Worm (Caenorhabditis elegans) whole organism, mixed stage, embryonic: ENCODE results near the gene srh-287.

Experiments
- M03D4.4 ChIP-seq: sonication (generic microtip); optimal IDR thresholded peaks from 2 replicates; lab custom pipeline; 2017; ENCODE audit warnings: mild to moderate bottlenecking, missing genetic modification characterization, missing compliant biosample characterization
- ceh-83 ChIP-seq: fragments of 200-800 bp; sonication (Bioruptor generic); optimal IDR thresholded peaks from 2 replicates; lab custom pipeline; 2018; ENCODE audit warnings: mild to moderate bottlenecking, missing genetic modification characterization, missing compliant biosample characterization
- ces-1 ChIP-seq: fragments of 150-350 bp; optimal IDR thresholded peaks from 2 replicates; lab custom pipeline; 2014; ENCODE audit warnings: missing biosample characterization, missing genetic modification reagents, missing genetic modification characterization
- elt-3 ChIP-seq: fragments of 150-350 bp; optimal IDR thresholded peaks from 2 replicates; lab custom pipeline; 2014; ENCODE audit warnings: missing biosample characterization, missing genetic modification characterization
- hlh-1 ChIP-seq: fragments of 150-350 bp; optimal IDR thresholded peaks from 2 replicates; lab custom pipeline; 2014; ENCODE audit warnings: missing biosample characterization, missing genetic modification reagents, missing genetic modification characterization
- pha-4 ChIP-seq: fragments of 150-350 bp; optimal IDR thresholded peaks from 2 replicates; lab custom pipeline; 2018; ENCODE audit warnings: missing biosample characterization, missing genetic modification reagents, missing genetic modification characterization
- tbx-8 ChIP-seq: fragments of 200-800 bp; sonication (Bioruptor generic); optimal IDR thresholded peaks from 2 replicates; lab custom pipeline; 2018; ENCODE audit warnings: mild to moderate bottlenecking, missing genetic modification characterization, moderate library complexity, missing compliant biosample characterization
- unc-120 ChIP-seq: sonication (generic microtip); optimal IDR thresholded peaks from 2 replicates; lab custom pipeline; 2017; ENCODE audit warnings: missing genetic modification characterization, missing compliant biosample characterization; ENCODE audit not compliant: poor library complexity, severe bottlenecking
- unc-39 ChIP-seq: fragments of 150-350 bp; optimal IDR thresholded peaks from 2 replicates; lab custom pipeline; 2014; ENCODE audit warnings: missing biosample characterization, missing genetic modification characterization
- unc-62 ChIP-seq: fragments of 150-350 bp; optimal IDR thresholded peaks from 2 replicates; lab custom pipeline; 2014; ENCODE audit warnings: missing biosample characterization, missing genetic modification reagents, missing genetic modification characterization

DNA sequence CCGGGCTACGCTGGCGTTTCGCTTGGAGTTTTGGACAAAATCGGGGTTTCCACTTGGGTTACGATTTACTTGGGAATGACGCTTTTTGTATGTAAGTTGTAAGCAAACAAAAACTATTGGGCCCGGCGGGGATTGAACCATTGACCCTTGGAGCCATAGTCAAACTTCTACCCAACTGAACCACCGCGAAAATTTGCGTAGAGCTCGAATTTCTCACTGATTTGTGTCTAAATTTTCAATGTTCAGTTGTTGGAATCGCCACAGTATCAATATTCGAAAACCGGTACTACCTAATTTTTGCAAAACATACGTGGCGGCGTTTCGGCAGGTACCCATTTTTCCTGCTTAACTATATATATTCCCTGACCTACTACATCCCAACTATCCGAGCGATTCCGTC, 32.9 kb upstream of the srh-287 start:
- no peak for TF ChIP-seq ceh-83 (GFP tag; lab: Kevin White, UChicago)
- no peak for TF ChIP-seq ces-1
- no peak for TF ChIP-seq tbx-8
- TF ChIP-seq unc-120 (tag; lab: Kevin White, UChicago) = no peak
- TF ChIP-seq pha-4 (tag; lab: Kevin White, UChicago) = no peak
- TF ChIP-seq unc-62 (GFP tag; lab: Kevin White, UChicago) = no peak
- TF ChIP-seq M03D4.4 (tag; lab: Kevin White, UChicago) = no peak
- no peak for TF ChIP-seq elt-3 (tag; lab: Kevin White, UChicago)
- TF ChIP-seq hlh-1 (tag; lab: Kevin White, UChicago) = no peak
- no peak for TF ChIP-seq unc-39 (tag; lab: Kevin White, UChicago)
